Fruit fly (Drosophila melanogaster): Measurements from ENCODE around the gene dpr19.

dm6 chr2L:10376276-10376675 is 308 bp downstream of the dpr19 start:
- no peak for TF ChIP-seq psq (optimal IDR thresholded peaks at IDR 0.05)
- no peak for TF ChIP-seq h (optimal IDR thresholded peaks at IDR 0.05)
- TF ChIP-seq Sin3A (optimal IDR thresholded peaks at IDR 0.05) = no peak
- no peak for TF ChIP-seq ttk (optimal IDR thresholded peaks at IDR 0.05)

Measured in Kc167 (cell line).